Fruit fly (Drosophila melanogaster) whole organism, pupa: ENCODE measurements around the gene CG4462.

Source experiments
- CG14655 ChIP-seq: fragments of 200-800 bp; sonication (Bioruptor generic); optimal IDR thresholded peaks from 3 replicates; lab custom pipeline; 2017; ENCODE audit warnings: mild to moderate bottlenecking, missing biosample characterization, missing genetic modification reagents, missing genetic modification characterization
- CG4496 ChIP-seq: fragments of 200-800 bp; sonication (Bioruptor generic); IDR thresholded peaks from 3 replicates; pipeline ENCODE4 v1.3.6; 2022; ENCODE audit warnings: missing biosample characterization, missing genetic modification characterization
- D1 ChIP-seq: fragments of 200-800 bp; sonication (Bioruptor generic); optimal IDR thresholded peaks from 2 replicates; lab custom pipeline; 2018; ENCODE audit warnings: missing biosample characterization, mild to moderate bottlenecking, missing genetic modification characterization, moderate library complexity

- TF ChIP-seq CG14655 (GFP tag; lab: Kevin White, UChicago) (no peak), D1 (tag; lab: Kevin White, UChicago) (no peak), CG4496 (GFP tag; lab: Robert Waterston, UW) (no peak)
Observed at dm6 chr3R:19873102-19873737, 52.0 kb downstream of the CG4462 start.
